Worm (Caenorhabditis elegans) whole organism, young adult: Measurements from ENCODE around the gene ZC196.2.

Source experiments
- D2030.7 ChIP-seq: fragments of 200-800 bp; sonication (Bioruptor generic); IDR thresholded peaks from 2 replicates; pipeline ENCODE4 v1.3.6; 2022; ENCODE audit warnings: missing genetic modification reagents, missing genetic modification characterization, missing compliant biosample characterization
- F10E7.11 ChIP-seq: sonication (generic microtip); optimal IDR thresholded peaks from 2 replicates; lab custom pipeline; 2017; ENCODE audit warnings: mild to moderate bottlenecking, missing genetic modification characterization, moderate library complexity, missing compliant biosample characterization
- F23B12.7 ChIP-seq: sonication (generic microtip); optimal IDR thresholded peaks from 2 replicates; lab custom pipeline; 2017; ENCODE audit warnings: missing genetic modification characterization, mild to moderate bottlenecking, missing compliant biosample characterization, antibody characterized with exemption, moderate library complexity; ENCODE audit not compliant: insufficient read depth
- F37B4.10 ChIP-seq: fragments of 200-800 bp; sonication (Bioruptor generic); IDR thresholded peaks from 2 replicates; pipeline ENCODE4 v1.3.6; 2022; ENCODE audit warnings: missing genetic modification characterization, missing compliant biosample characterization
- K11D2.4 ChIP-seq: fragments of 200-800 bp; sonication (Bioruptor generic); IDR thresholded peaks from 2 replicates; pipeline ENCODE4 v1.3.6; 2022; ENCODE audit warnings: missing genetic modification reagents, missing genetic modification characterization, missing compliant biosample characterization
- K12H6.12 ChIP-seq: fragments of 200-800 bp; sonication (Bioruptor generic); optimal IDR thresholded peaks from 2 replicates; lab custom pipeline; 2018; ENCODE audit warnings: mild to moderate bottlenecking, missing genetic modification characterization, missing compliant biosample characterization
- T07F8.4 ChIP-seq: sonication (generic microtip); optimal IDR thresholded peaks from 2 replicates; lab custom pipeline; 2016; ENCODE audit warnings: mild to moderate bottlenecking, missing genetic modification characterization, moderate library complexity, missing compliant biosample characterization
- Y53G8AR.9 ChIP-seq: fragments of 200-800 bp; sonication (Bioruptor generic); conservative IDR thresholded peaks from 2 replicates; pipeline ENCODE4 v1.3.6; 2022; ENCODE audit warnings: missing genetic modification reagents, missing genetic modification characterization, missing compliant biosample characterization
- akir-1 ChIP-seq: fragments of 200-800 bp; sonication (Bioruptor generic); optimal IDR thresholded peaks from 2 replicates; lab custom pipeline; 2018; ENCODE audit warnings: mild to moderate bottlenecking, missing genetic modification characterization, moderate library complexity, missing compliant biosample characterization
- ama-1 ChIP-seq, 3 experiments: fragments of 150-350 bp in 1 of 3; sonication (generic microtip) in 2 of 3; optimal IDR thresholded peaks; 2 replicates each; lab custom pipeline; 2014 to 2018; ENCODE audit warnings: missing biosample characterization in 2 of 3, missing genetic modification characterization in 2 of 3, missing genetic modification reagents in 2 of 3
- atf-7 ChIP-seq: sonication (generic microtip); optimal IDR thresholded peaks from 2 replicates; lab custom pipeline; 2017; ENCODE audit warnings: mild to moderate bottlenecking, missing genetic modification characterization, missing compliant biosample characterization
- attf-3 ChIP-seq: fragments of 200-800 bp; sonication (Bioruptor generic); conservative IDR thresholded peaks from 2 replicates; pipeline ENCODE4 v1.3.6; 2022; ENCODE audit warnings: missing genetic modification reagents, missing genetic modification characterization, missing compliant biosample characterization
- attf-5 ChIP-seq: fragments of 200-800 bp; sonication (Bioruptor generic); optimal IDR thresholded peaks from 2 replicates; lab custom pipeline; 2018; ENCODE audit warnings: mild to moderate bottlenecking, missing genetic modification characterization, missing compliant biosample characterization
- attf-6 ChIP-seq: fragments of 200-800 bp; sonication (Bioruptor generic); IDR thresholded peaks from 2 replicates; pipeline ENCODE4 v1.3.6; 2022; ENCODE audit warnings: missing genetic modification reagents, missing genetic modification characterization, missing compliant biosample characterization
- bed-2 ChIP-seq: fragments of 200-800 bp; sonication (Bioruptor generic); IDR thresholded peaks from 2 replicates; pipeline ENCODE4 v1.3.6; 2022; ENCODE audit warnings: missing genetic modification reagents, missing genetic modification characterization, missing compliant biosample characterization
- ceh-27 ChIP-seq: fragments of 200-800 bp; sonication (Bioruptor generic); optimal IDR thresholded peaks from 2 replicates; lab custom pipeline; 2018; ENCODE audit warnings: mild to moderate bottlenecking, missing genetic modification characterization, moderate library complexity, missing compliant biosample characterization
- ceh-79 ChIP-seq: sonication (generic microtip); optimal IDR thresholded peaks from 2 replicates; lab custom pipeline; 2017; ENCODE audit warnings: mild to moderate bottlenecking, missing genetic modification characterization, missing compliant biosample characterization
- dox-1 ChIP-seq: fragments of 200-800 bp; sonication (Bioruptor generic); IDR thresholded peaks from 2 replicates; pipeline ENCODE4 v1.3.6; 2022; ENCODE audit warnings: missing genetic modification reagents, missing genetic modification characterization, missing compliant biosample characterization
- dpff-1 ChIP-seq: sonication (generic microtip); optimal IDR thresholded peaks from 2 replicates; lab custom pipeline; 2017; ENCODE audit warnings: mild to moderate bottlenecking, missing genetic modification characterization, missing compliant biosample characterization
- egl-44 ChIP-seq: fragments of 200-800 bp; sonication (Bioruptor generic); IDR thresholded peaks from 2 replicates; pipeline ENCODE4 v1.3.6; 2022; ENCODE audit warnings: missing genetic modification reagents, missing genetic modification characterization, missing compliant biosample characterization
- egrh-3 ChIP-seq: fragments of 200-800 bp; sonication (Bioruptor generic); IDR thresholded peaks from 2 replicates; pipeline ENCODE4 v1.3.6; 2022; ENCODE audit warnings: missing genetic modification reagents, missing genetic modification characterization, missing compliant biosample characterization
- hlh-12 ChIP-seq: sonication (generic microtip); optimal IDR thresholded peaks from 2 replicates; lab custom pipeline; 2016; ENCODE audit warnings: missing genetic modification characterization, missing compliant biosample characterization
- hlh-26 ChIP-seq: fragments of 200-800 bp; sonication (Bioruptor generic); conservative IDR thresholded peaks from 2 replicates; pipeline ENCODE4 v1.3.6; 2022; ENCODE audit warnings: missing genetic modification reagents, missing genetic modification characterization, missing compliant biosample characterization
- hmg-1.2 ChIP-seq: fragments of 200-800 bp; sonication (Bioruptor generic); IDR thresholded peaks from 2 replicates; pipeline ENCODE4 v1.3.6; 2022; ENCODE audit warnings: missing genetic modification reagents, missing genetic modification characterization, missing compliant biosample characterization
- hmg-20 ChIP-seq: fragments of 200-800 bp; sonication (Bioruptor generic); IDR thresholded peaks from 2 replicates; pipeline ENCODE4 v1.3.6; 2022; ENCODE audit warnings: missing genetic modification reagents, missing genetic modification characterization, missing compliant biosample characterization
- lin-40 ChIP-seq: sonication (generic microtip); optimal IDR thresholded peaks from 2 replicates; lab custom pipeline; 2016; ENCODE audit warnings: missing genetic modification characterization, mild to moderate bottlenecking, missing compliant biosample characterization, missing genotype, missing genetic modification reagents
- lin-54 ChIP-seq: fragments of 200-800 bp; sonication (Bioruptor generic); optimal IDR thresholded peaks from 2 replicates; lab custom pipeline; 2018; ENCODE audit warnings: mild to moderate bottlenecking, missing genetic modification characterization, missing compliant biosample characterization
- madf-3 ChIP-seq: fragments of 200-800 bp; sonication (Bioruptor generic); IDR thresholded peaks from 2 replicates; pipeline ENCODE4 v1.3.6; 2022; ENCODE audit warnings: missing genetic modification reagents, missing genetic modification characterization, missing compliant biosample characterization
- mcd-1 ChIP-seq: fragments of 200-800 bp; sonication (Bioruptor generic); IDR thresholded peaks from 2 replicates; pipeline ENCODE4 v1.3.6; 2022; ENCODE audit warnings: missing genetic modification reagents, missing genetic modification characterization, missing compliant biosample characterization
- nfyb-1 ChIP-seq: fragments of 200-800 bp; sonication (Bioruptor generic); IDR thresholded peaks from 2 replicates; pipeline ENCODE4 v1.3.6; 2022; ENCODE audit warnings: missing genetic modification reagents, missing genetic modification characterization, missing compliant biosample characterization
- nhr-80 ChIP-seq: sonication (generic microtip); optimal IDR thresholded peaks from 2 replicates; lab custom pipeline; 2016; ENCODE audit warnings: missing genetic modification characterization, missing compliant biosample characterization
- sea-2 ChIP-seq: fragments of 200-800 bp; sonication (Bioruptor generic); IDR thresholded peaks from 2 replicates; pipeline ENCODE4 v1.3.6; 2022; ENCODE audit warnings: missing genetic modification characterization, missing compliant biosample characterization
- snpc-4 ChIP-seq, 5 experiments: fragments of 150-350 bp in 1 of 5; sonication (generic microtip) in 4 of 5; optimal IDR thresholded peaks; 2 replicates each; lab custom pipeline; 2014 to 2018; ENCODE audit warnings: missing genetic modification characterization in 5 of 5, missing biosample characterization in 3 of 5, antibody characterized with exemption in 2 of 5, mild to moderate bottlenecking in 2 of 5, missing compliant biosample characterization in 2 of 5, missing genotype in 2 of 5, moderate library complexity in 2 of 5, missing genetic modification reagents in 1 of 5
- tbp1 ChIP-seq: fragments of 200-800 bp; sonication (Bioruptor generic); optimal IDR thresholded peaks from 2 replicates; lab custom pipeline; 2018; ENCODE audit warnings: mild to moderate bottlenecking, missing genetic modification characterization, missing compliant biosample characterization
- zfh-2 ChIP-seq: fragments of 200-800 bp; sonication (Bioruptor generic); conservative IDR thresholded peaks from 2 replicates; pipeline ENCODE4 v1.3.6; 2022; ENCODE audit warnings: missing genetic modification reagents, missing genetic modification characterization, missing compliant biosample characterization
- zim-3 ChIP-seq: sonication (generic microtip); optimal IDR thresholded peaks from 2 replicates; lab custom pipeline; 2017; ENCODE audit warnings: mild to moderate bottlenecking, missing genetic modification characterization, moderate library complexity, missing compliant biosample characterization
- ztf-18 ChIP-seq: sonication (generic microtip); optimal IDR thresholded peaks from 2 replicates; lab custom pipeline; 2016; ENCODE audit warnings: missing genotype, mild to moderate bottlenecking, missing genetic modification characterization, missing compliant biosample characterization
- ztf-22 ChIP-seq: fragments of 200-800 bp; sonication (Bioruptor generic); optimal IDR thresholded peaks from 2 replicates; lab custom pipeline; 2018; ENCODE audit warnings: mild to moderate bottlenecking, missing genetic modification characterization, moderate library complexity, missing compliant biosample characterization

Gene ZC196.2

DNA sequence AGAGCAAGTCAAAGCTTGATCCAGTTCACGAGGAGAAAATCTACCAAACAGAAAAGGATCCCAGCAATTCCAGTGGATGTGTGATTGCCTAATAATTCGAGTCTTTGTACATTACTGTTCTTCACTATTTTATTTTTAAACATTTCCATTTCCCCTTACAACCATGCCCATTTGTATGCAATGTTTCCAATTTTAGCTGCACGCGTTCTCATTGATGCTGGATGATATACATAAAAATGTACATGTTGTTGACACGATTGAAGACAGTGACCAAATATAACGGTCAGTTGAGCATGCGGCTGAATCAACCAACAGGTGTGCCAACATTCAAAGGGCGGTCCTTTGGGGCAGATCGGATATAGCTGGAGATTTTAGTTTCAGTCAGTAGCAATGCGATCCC, 37.0 kb downstream of the ZC196.2 start, which contains the start of gene B0507.1 (continued):
- TF ChIP-seq F23B12.7 (no peak), ztf-22 (GFP tag; lab: Kevin White, UChicago) (no peak), zfh-2 (GFP tag; lab: Robert Waterston, UW) (no peak)

DNA sequence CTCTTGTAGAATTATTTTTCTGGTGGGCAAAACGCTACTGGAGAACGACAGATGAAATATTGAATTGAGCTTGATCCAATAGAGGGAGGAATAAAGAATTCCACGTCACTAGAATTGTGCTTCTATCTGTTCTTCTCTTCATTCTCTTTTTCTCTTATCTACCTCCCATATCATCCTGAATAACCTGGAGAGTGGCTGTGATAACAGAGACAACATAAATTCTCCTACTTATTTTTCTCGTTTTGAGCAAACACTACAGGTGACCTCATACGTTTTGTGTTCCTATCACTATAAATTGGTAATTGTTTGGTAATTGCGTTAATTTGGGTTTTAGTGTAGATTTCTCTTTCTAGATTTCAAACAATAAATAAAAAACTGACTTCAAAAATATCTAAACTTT, 41.9 kb downstream of the ZC196.2 start:
- no peak for TF ChIP-seq F10E7.11 (tag; lab: Kevin White, UChicago)
- TF ChIP-seq nhr-80 (tag; lab: Kevin White, UChicago) = peak; percentile 33
- TF ChIP-seq, all 124 proteins: peak for 1

DNA sequence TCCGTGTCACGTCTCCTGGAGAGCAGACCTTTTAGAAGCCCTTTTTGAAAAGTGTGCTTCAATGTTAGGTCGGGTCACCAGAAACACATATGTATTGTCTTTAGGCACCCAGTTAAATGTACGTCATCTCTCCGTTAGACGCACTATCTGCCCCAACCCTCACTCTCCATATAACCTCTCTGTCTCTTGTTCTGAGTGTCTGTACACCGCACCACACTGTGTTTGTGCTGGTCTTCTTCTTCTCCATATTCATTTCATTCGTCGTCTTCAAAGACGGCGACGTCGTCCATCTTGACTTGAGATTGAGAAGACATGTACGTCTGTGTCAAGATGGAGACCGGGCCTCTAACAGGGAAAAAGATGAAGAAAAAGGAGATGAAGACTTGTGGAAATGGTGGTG, 42.9 kb downstream of the ZC196.2 start:
- TF ChIP-seq egl-44 = no peak
- TF ChIP-seq Y53G8AR.9 = no peak
- TF ChIP-seq ama-1 (optimal IDR thresholded peaks at IDR 0.05; lab: Kevin White, UChicago) = no peak
- no peak for TF ChIP-seq ama-1 (GFP tag; optimal IDR thresholded peaks at IDR 0.05; lab: Kevin White, UChicago)
- no peak for TF ChIP-seq hlh-26
- no peak for TF ChIP-seq atf-7 (tag; lab: Kevin White, UChicago)
- TF ChIP-seq ceh-27 = peak; percentile 8

ce11 chrV:8784485-8784884, 45.2 kb downstream of the ZC196.2 start:
- no peak for TF ChIP-seq ceh-79 (tag; lab: Kevin White, UChicago)
- no peak for TF ChIP-seq T07F8.4 (tag; lab: Kevin White, UChicago)
- TF ChIP-seq attf-6 (GFP tag; lab: Robert Waterston, UW) = no peak
- peak; percentile 73 for TF ChIP-seq zfh-2 (GFP tag; lab: Robert Waterston, UW)
- peak; percentile 11 for TF ChIP-seq nhr-80 (tag; lab: Kevin White, UChicago)

DNA sequence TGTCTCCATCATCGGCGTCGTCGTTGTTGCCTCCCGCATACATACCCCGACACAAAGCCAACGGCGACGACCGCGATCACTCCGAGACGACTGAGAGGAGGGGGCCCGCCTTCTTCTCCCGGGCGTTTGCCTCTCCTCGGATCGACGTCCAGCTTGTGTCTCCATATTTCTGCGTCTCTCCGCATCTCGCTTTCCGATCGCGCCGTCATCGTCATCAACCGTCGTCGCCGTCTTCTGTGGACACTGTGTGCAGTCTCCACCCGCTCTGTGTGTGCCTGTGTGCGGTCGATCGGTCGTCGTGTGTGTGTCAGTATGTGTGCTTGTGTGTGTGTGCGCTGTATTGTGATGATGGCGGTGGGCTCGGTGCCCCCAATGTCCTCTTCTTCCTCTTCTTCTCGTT, 46.3 kb downstream of the ZC196.2 start:
- TF ChIP-seq nfyb-1 (GFP tag; lab: Robert Waterston, UW) = 0 out of 2 replicates have a peak, but pooled peaks have one; percentile 57
- peak; percentile 75 for TF ChIP-seq nhr-80 (tag; lab: Kevin White, UChicago)
- TF ChIP-seq tbp1 (GFP tag; lab: Kevin White, UChicago) = peak; percentile 8
- peak; percentile 58 for TF ChIP-seq mcd-1 (GFP tag; lab: Robert Waterston, UW)
- 0 out of 2 replicates have a peak, but pooled peaks have one; percentile 19 for TF ChIP-seq sea-2 (GFP tag; lab: Robert Waterston, UW)
- TF ChIP-seq attf-3 (GFP tag; lab: Robert Waterston, UW) = no peak
- TF ChIP-seq F37B4.10 (GFP tag; lab: Robert Waterston, UW) = 0 out of 2 replicates have a peak, but pooled peaks have one; percentile 17
- no peak for TF ChIP-seq zim-3
- no peak for TF ChIP-seq dpff-1 (tag; lab: Kevin White, UChicago)
- TF ChIP-seq K11D2.4 = 0 out of 2 replicates have a peak, but pooled peaks have one; percentile 34
- 0 out of 2 replicates have a peak, but pooled peaks have one; percentile 47 for TF ChIP-seq bed-2
- peak; percentile 7 for TF ChIP-seq lin-40 (tag; lab: Kevin White, UChicago)
- peak; percentile 68 for TF ChIP-seq attf-5
- TF ChIP-seq madf-3 (GFP tag; lab: Robert Waterston, UW) = no peak
- peak; percentile 14 for TF ChIP-seq ztf-18 (tag; lab: Kevin White, UChicago)
- peak; percentile 43; the same call in 1 of the 2 replicates for TF ChIP-seq egl-44
- no peak for TF ChIP-seq hlh-12 (tag; lab: Kevin White, UChicago)
- TF ChIP-seq dox-1 (GFP tag; lab: Robert Waterston, UW) = peak; percentile 59; the same call in 1 of the 2 replicates
- TF ChIP-seq hmg-1.2 (GFP tag; lab: Robert Waterston, UW) = 0 out of 2 replicates have a peak, but pooled peaks have one; percentile 31
- TF ChIP-seq hmg-20 (GFP tag; lab: Robert Waterston, UW) = no peak
- no peak for TF ChIP-seq akir-1
- TF ChIP-seq snpc-4 (GFP tag; optimal IDR thresholded peaks at IDR 0.05; lab: Kevin White, UChicago) = no peak
- peak in 1 of 4 experiments; percentile 2 for TF ChIP-seq snpc-4 (tag; optimal IDR thresholded peaks at IDR 0.05; lab: Kevin White, UChicago)
- TF ChIP-seq ztf-22 (GFP tag; lab: Kevin White, UChicago) = no peak
- TF ChIP-seq egrh-3 (GFP tag; lab: Robert Waterston, UW) = peak; percentile 80; the same call in 1 of the 2 replicates
- TF ChIP-seq ceh-27 = no peak
- 0 out of 2 replicates have a peak, but pooled peaks have one; percentile 25 for TF ChIP-seq D2030.7
- peak; percentile 100 for TF ChIP-seq zfh-2 (GFP tag; lab: Robert Waterston, UW)
- peak; percentile 54 for TF ChIP-seq K12H6.12 (tag; lab: Kevin White, UChicago)
- no peak for TF ChIP-seq lin-54 (GFP tag; lab: Kevin White, UChicago)
